Worm (Caenorhabditis elegans) whole organism, early embryonic: Measurements from ENCODE around the gene C15H9.4.

Experiments used
- B0310.2 ChIP-seq: sonication (generic microtip); optimal IDR thresholded peaks from 2 replicates; lab custom pipeline; 2016; ENCODE audit warnings: mild to moderate bottlenecking, missing genetic modification characterization, missing compliant biosample characterization
- F13C5.2 ChIP-seq: sonication (generic microtip); optimal IDR thresholded peaks from 2 replicates; lab custom pipeline; 2017; ENCODE audit warnings: mild to moderate bottlenecking, missing genetic modification characterization, inconsistent platforms, missing compliant biosample characterization
- aly-1 ChIP-seq: sonication (generic microtip); optimal IDR thresholded peaks from 2 replicates; lab custom pipeline; 2016; ENCODE audit warnings: missing genetic modification characterization, missing compliant biosample characterization
- ama-1 ChIP-seq: fragments of 150-350 bp; optimal IDR thresholded peaks from 2 replicates; lab custom pipeline; 2014
- ceh-13 ChIP-seq: fragments of 200-800 bp; sonication (Bioruptor generic); optimal IDR thresholded peaks from 2 replicates; lab custom pipeline; 2018; ENCODE audit warnings: mild to moderate bottlenecking, missing genetic modification characterization, missing compliant biosample characterization
- ceh-36 ChIP-seq: sonication (generic microtip); optimal IDR thresholded peaks from 2 replicates; lab custom pipeline; 2016; ENCODE audit warnings: missing genetic modification characterization, inconsistent platforms, missing compliant biosample characterization
- ets-7 ChIP-seq: sonication (generic microtip); optimal IDR thresholded peaks from 2 replicates; lab custom pipeline; 2016; ENCODE audit warnings: missing genotype, missing genetic modification characterization, missing compliant biosample characterization
- flt-1 ChIP-seq: fragments of 200-800 bp; sonication (Bioruptor generic); IDR thresholded peaks from 2 replicates; pipeline ENCODE4 v1.3.6; 2022; ENCODE audit warnings: missing genetic modification characterization, missing compliant biosample characterization
- hmbx-1 ChIP-seq: sonication (generic microtip); optimal IDR thresholded peaks from 2 replicates; lab custom pipeline; 2016; ENCODE audit warnings: mild to moderate bottlenecking, missing genetic modification characterization, missing compliant biosample characterization
- hmg-4 ChIP-seq: fragments of 200-800 bp; sonication (Bioruptor generic); optimal IDR thresholded peaks from 2 replicates; lab custom pipeline; 2018; ENCODE audit warnings: mild to moderate bottlenecking, missing genetic modification characterization, missing compliant biosample characterization
- hnd-1 ChIP-seq: sonication (generic microtip); optimal IDR thresholded peaks from 2 replicates; lab custom pipeline; 2016; ENCODE audit warnings: missing genetic modification characterization, missing compliant biosample characterization
- pes-1 ChIP-seq: fragments of 200-800 bp; sonication (Bioruptor generic); IDR thresholded peaks from 2 replicates; pipeline ENCODE4 v1.3.6; 2022; ENCODE audit warnings: missing genetic modification reagents, missing genetic modification characterization, missing compliant biosample characterization
- scrt-1 ChIP-seq: fragments of 200-800 bp; sonication (Bioruptor generic); IDR thresholded peaks from 2 replicates; pipeline ENCODE4 v1.3.6; 2022; ENCODE audit warnings: missing genetic modification characterization, missing compliant biosample characterization
- sea-1 ChIP-seq: fragments of 200-800 bp; sonication (Bioruptor generic); conservative IDR thresholded peaks from 2 replicates; pipeline ENCODE4 v1.3.6; 2022; ENCODE audit warnings: missing genetic modification characterization, missing compliant biosample characterization
- tbx-11 ChIP-seq: fragments of 200-800 bp; sonication (Bioruptor generic); IDR thresholded peaks from 2 replicates; pipeline ENCODE4 v1.3.6; 2022; ENCODE audit warnings: missing genetic modification characterization, missing compliant biosample characterization
- tbx-37 ChIP-seq: fragments of 200-800 bp; sonication (Bioruptor generic); conservative IDR thresholded peaks from 2 replicates; pipeline ENCODE4 v1.3.6; 2022; ENCODE audit warnings: missing genetic modification reagents, missing genetic modification characterization, missing compliant biosample characterization
- tra-4 ChIP-seq: sonication (generic microtip); optimal IDR thresholded peaks from 2 replicates; lab custom pipeline; 2017; ENCODE audit warnings: missing genetic modification characterization, missing compliant biosample characterization

Gene C15H9.4

DNA sequence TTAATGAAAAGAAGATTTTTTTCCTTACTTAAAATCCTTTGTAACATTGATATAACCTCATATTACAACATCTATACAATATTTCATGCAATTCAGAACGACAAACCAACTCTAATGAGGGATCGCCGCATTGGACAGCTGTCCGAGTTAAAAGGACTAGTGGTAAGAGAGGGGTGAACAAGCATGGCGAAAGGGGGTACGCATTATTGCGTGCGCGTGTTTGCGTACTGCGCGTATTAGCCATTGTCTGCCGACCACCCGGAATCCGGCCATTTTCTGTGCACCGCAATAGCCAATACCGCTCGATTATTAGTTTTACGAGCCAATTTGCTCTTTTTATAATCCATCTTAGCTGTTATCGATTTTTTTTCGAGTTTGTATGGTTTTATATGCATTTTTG, at the start of gene C15H9.4:
C15H9.4 (plus strand) TSS at position 93 of the 400 bp plus-strand sequence.
- TF ChIP-seq scrt-1 (GFP tag; lab: Robert Waterston, UW) (peak; percentile 70; the same call in 1 of the 2 replicates), aly-1 (tag; lab: Kevin White, UChicago) (no peak), hnd-1 (no peak), ets-7 (tag; lab: Kevin White, UChicago) (no peak), ceh-36 (tag; lab: Kevin White, UChicago) (peak; percentile 20), flt-1 (GFP tag; lab: Robert Waterston, UW) (peak; percentile 54), F13C5.2 (tag; lab: Kevin White, UChicago) (peak; percentile 72), ama-1 (lab: Kevin White, UChicago) (no peak), sea-1 (peak; percentile 69; the same call in 1 of the 2 replicates), tbx-37 (no peak), pes-1 (GFP tag; lab: Robert Waterston, UW) (0 out of 2 replicates have a peak, but pooled peaks have one; percentile 49), hmg-4 (peak; percentile 81), tbx-11 (GFP tag; lab: Robert Waterston, UW) (no peak)

DNA sequence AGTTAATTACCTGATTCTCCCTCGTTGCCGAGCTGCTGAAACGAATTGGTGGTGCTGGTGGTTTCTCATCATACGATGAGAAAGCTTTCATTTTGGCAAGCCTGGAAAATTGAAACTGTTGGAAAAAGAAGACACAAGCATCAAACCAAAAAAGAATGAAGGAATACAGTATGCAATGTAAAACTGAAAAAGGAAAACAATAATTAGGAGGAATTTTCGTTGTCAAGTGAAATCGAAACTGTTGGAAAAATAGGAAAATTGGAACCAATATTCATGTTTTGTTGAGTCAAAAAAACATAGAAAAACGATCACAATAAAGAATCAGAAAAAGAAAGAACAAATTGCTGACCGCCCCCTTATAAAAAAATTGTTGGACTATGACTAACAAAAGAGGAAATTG, 48.9 kb upstream of the C15H9.4 start, which contains the start of gene pak-1:
pak-1 (minus strand) TSS at position 101 of the 400 bp plus-strand sequence.
- TF ChIP-seq tbx-11 (GFP tag; lab: Robert Waterston, UW): no peak

DNA sequence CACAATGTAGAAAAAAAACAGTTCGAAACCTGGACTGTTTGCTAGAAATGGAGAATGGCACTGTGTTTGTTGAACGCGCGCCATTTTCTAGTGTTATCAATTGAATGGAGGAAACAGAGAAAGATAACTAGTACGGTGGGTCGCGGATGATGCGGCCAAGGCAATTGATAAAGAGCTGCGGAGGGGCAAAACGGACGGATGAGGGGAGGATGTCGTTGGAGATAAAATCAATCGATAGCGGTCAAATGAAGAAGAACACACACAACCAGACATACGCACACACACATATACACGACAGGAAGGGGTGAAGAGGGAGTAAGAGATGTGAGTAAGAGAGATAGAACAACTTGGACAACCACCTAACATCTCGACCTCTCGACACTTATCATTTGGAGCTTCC, 47.4 kb upstream of the C15H9.4 start:
- TF ChIP-seq sea-1 (no peak), tbx-11 (GFP tag; lab: Robert Waterston, UW) (no peak), hmg-4 (no peak), hnd-1 (no peak), ets-7 (tag; lab: Kevin White, UChicago) (no peak), B0310.2 (tag; lab: Kevin White, UChicago) (no peak), aly-1 (tag; lab: Kevin White, UChicago) (no peak), ceh-36 (tag; lab: Kevin White, UChicago) (no peak), hmbx-1 (tag; lab: Kevin White, UChicago) (no peak), scrt-1 (GFP tag; lab: Robert Waterston, UW) (no peak), F13C5.2 (tag; lab: Kevin White, UChicago) (no peak), flt-1 (GFP tag; lab: Robert Waterston, UW) (no peak), pes-1 (GFP tag; lab: Robert Waterston, UW) (no peak), tra-4 (tag; lab: Kevin White, UChicago) (no peak), ceh-13 (GFP tag; lab: Kevin White, UChicago) (no peak)

DNA sequence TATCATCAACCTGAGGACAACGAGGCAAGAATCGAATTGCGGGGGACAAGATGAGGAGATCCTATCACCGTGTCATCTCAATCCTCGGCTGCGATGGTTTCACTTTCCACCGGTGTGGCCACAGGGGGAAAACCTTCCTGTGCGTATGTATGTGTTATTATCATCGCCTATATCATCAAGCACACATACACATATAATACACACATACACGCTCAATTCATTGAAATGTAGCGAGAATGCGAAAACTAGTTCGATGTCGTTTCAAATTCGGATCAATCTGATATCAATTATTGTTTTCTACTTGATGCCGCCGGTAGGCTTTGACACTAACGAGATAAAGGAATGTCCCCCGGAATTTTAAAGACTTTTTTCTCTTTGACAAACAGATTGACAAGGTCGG, 46.6 kb upstream of the C15H9.4 start:
- TF ChIP-seq B0310.2 (tag; lab: Kevin White, UChicago) (no peak), sea-1 (no peak), hnd-1 (no peak), ceh-36 (tag; lab: Kevin White, UChicago) (no peak), pes-1 (GFP tag; lab: Robert Waterston, UW) (no peak), tra-4 (tag; lab: Kevin White, UChicago) (no peak), tbx-37 (no peak), aly-1 (tag; lab: Kevin White, UChicago) (no peak), tbx-11 (GFP tag; lab: Robert Waterston, UW) (no peak), hmbx-1 (tag; lab: Kevin White, UChicago) (no peak), ets-7 (tag; lab: Kevin White, UChicago) (no peak), F13C5.2 (tag; lab: Kevin White, UChicago) (no peak), flt-1 (GFP tag; lab: Robert Waterston, UW) (no peak), scrt-1 (GFP tag; lab: Robert Waterston, UW) (no peak), hmg-4 (no peak), ceh-13 (GFP tag; lab: Kevin White, UChicago) (no peak), ama-1 (lab: Kevin White, UChicago) (no peak)

DNA sequence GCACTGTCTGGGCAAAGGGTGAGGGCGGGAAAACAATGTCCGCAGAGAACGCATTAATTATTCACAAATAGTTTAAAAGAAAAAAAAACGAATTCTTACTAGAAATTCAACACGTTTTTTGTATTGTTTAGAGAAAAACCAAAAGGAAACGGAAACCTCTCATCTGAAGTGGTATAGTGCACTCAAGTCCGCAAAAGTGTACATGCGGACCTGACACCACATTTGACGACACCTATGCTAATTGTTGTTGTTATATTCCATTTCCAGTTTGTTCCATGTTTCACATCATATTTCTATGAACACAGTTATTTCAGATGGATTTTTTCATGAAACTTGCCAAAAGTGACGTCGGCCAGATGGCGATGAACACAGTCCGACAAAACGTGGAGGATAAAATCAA, 44.7 kb upstream of the C15H9.4 start, which contains the start of gene C45B2.6:
C45B2.6 (plus strand) TSS at position 136 of the 400 bp plus-strand sequence.
- TF ChIP-seq hmbx-1 (tag; lab: Kevin White, UChicago): no peak
- no peak for TF ChIP-seq sea-1
- no peak for TF ChIP-seq tbx-37
- no peak for TF ChIP-seq B0310.2 (tag; lab: Kevin White, UChicago)
- no peak for TF ChIP-seq ets-7 (tag; lab: Kevin White, UChicago)
- TF ChIP-seq aly-1 (tag; lab: Kevin White, UChicago): no peak
- no peak for TF ChIP-seq ceh-36 (tag; lab: Kevin White, UChicago)
- TF ChIP-seq hmg-4: no peak
- no peak for TF ChIP-seq flt-1 (GFP tag; lab: Robert Waterston, UW)
- no peak for TF ChIP-seq tbx-11 (GFP tag; lab: Robert Waterston, UW)
- no peak for TF ChIP-seq scrt-1 (GFP tag; lab: Robert Waterston, UW)
- TF ChIP-seq ceh-13 (GFP tag; lab: Kevin White, UChicago): no peak
- TF ChIP-seq pes-1 (GFP tag; lab: Robert Waterston, UW): no peak
- no peak for TF ChIP-seq tra-4 (tag; lab: Kevin White, UChicago)

DNA sequence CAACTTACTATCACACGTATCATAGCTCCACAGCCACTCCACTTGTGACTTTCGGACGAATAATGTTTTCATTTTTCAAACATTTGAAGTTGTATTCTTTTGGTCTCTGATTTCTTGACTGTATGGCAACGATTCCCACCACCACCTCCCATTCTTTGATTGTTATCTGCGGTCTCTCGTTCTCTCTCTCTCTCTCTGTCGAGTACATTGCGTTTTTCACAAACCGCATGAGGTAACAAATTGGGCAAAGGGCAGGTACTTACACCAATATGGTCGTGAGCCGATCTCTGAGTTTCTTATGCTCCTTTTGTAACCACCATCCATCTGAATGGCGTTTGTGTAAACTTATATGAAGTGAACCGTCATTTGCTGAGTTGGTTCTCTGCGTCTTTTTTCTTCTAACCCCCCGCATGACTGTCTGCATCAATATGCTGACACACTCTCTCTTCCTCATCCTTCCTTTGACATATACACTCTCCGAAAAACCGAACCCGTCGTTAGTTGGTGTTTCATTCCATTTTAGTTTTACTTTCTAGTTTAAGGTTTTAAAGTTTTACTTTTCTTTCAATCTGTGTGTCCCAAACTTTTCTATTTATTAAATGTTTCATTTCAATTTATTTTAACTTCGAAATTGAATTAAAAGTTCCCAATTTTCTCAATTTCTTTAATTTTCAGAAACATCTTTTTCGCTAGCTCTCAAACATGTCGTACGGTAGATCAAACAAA, 39.7 kb upstream of the C15H9.4 start, which contains the start of gene gln-1:
gln-1 (plus strand) TSS at position 676 of the 726 bp plus-strand sequence.
- TF ChIP-seq B0310.2 (tag; lab: Kevin White, UChicago) (no peak), hmg-4 (no peak), sea-1 (no peak), tbx-37 (no peak), ets-7 (tag; lab: Kevin White, UChicago) (no peak), hmbx-1 (tag; lab: Kevin White, UChicago) (no peak), F13C5.2 (tag; lab: Kevin White, UChicago) (no peak), tra-4 (tag; lab: Kevin White, UChicago) (no peak), hnd-1 (no peak), ceh-13 (GFP tag; lab: Kevin White, UChicago) (no peak), tbx-11 (GFP tag; lab: Robert Waterston, UW) (no peak)
